Worm (Caenorhabditis elegans) whole organism, late embryonic: ENCODE data around the gene spp-21.

Experiments
- F13H6.1 ChIP-seq: sonication (generic microtip); optimal IDR thresholded peaks from 2 replicates; lab custom pipeline; 2016; ENCODE audit warnings: missing genetic modification characterization, missing compliant biosample characterization
- K02D7.2 ChIP-seq: sonication (generic microtip); optimal IDR thresholded peaks from 2 replicates; lab custom pipeline; 2017; ENCODE audit warnings: mild to moderate bottlenecking, missing genetic modification characterization, missing compliant biosample characterization
- dve-1 ChIP-seq: sonication (generic microtip); optimal IDR thresholded peaks from 2 replicates; lab custom pipeline; 2017; ENCODE audit warnings: antibody characterized with exemption, mild to moderate bottlenecking, missing genetic modification characterization, missing compliant biosample characterization
- ets-4 ChIP-seq: sonication (generic microtip); optimal IDR thresholded peaks from 2 replicates; lab custom pipeline; 2016; ENCODE audit warnings: missing genetic modification characterization, missing compliant biosample characterization
- fkh-10 ChIP-seq: fragments of 150-350 bp; optimal IDR thresholded peaks from 2 replicates; lab custom pipeline; 2014; ENCODE audit warnings: missing biosample characterization, missing genetic modification reagents, missing genetic modification characterization
- nfya-1 ChIP-seq: sonication (generic microtip); optimal IDR thresholded peaks from 2 replicates; lab custom pipeline; 2017; ENCODE audit warnings: missing genetic modification characterization, mild to moderate bottlenecking, missing compliant biosample characterization, antibody characterized with exemption, moderate library complexity
- nhr-11 ChIP-seq: fragments of 150-350 bp; optimal IDR thresholded peaks from 2 replicates; lab custom pipeline; 2014; ENCODE audit warnings: missing biosample characterization, missing genetic modification characterization
- tbx-7 ChIP-seq: sonication (generic microtip); optimal IDR thresholded peaks from 2 replicates; lab custom pipeline; 2016; ENCODE audit warnings: missing genotype, missing genetic modification characterization, missing compliant biosample characterization
- unc-42 ChIP-seq: sonication (generic microtip); optimal IDR thresholded peaks from 2 replicates; lab custom pipeline; 2016; ENCODE audit warnings: missing genotype, missing genetic modification characterization, missing compliant biosample characterization
- unc-55 ChIP-seq: sonication (generic microtip); optimal IDR thresholded peaks from 2 replicates; lab custom pipeline; 2017; ENCODE audit warnings: missing biosample characterization, missing genetic modification reagents, missing genetic modification characterization

DNA sequence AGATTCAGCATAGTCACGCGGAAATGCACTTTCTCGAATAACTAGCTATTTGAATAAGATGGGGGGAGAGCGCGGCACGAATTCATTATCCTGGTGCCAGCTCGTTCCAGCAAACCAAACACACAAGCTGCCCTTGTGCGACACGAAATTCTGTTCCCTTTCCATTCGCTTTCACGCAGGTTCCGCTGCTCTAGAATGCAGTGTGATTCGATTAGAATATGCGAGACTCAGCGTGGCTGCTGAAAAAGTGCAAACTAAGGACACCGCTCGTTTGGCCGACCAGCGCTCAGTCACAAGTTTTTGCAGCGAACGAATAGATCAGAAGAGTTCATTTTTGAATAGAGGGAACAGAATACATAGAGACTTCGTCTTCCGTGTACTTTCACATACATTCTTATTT, 7.8 kb upstream of the spp-21 start:
- TF ChIP-seq K02D7.2 (tag; lab: Kevin White, UChicago) (no peak), fkh-10 (GFP tag; lab: Kevin White, UChicago) (no peak), dve-1 (tag; lab: Kevin White, UChicago) (no peak), tbx-7 (tag; lab: Kevin White, UChicago) (no peak), nhr-11 (tag; lab: Kevin White, UChicago) (no peak), unc-42 (tag; lab: Kevin White, UChicago) (no peak), unc-55 (GFP tag; lab: Kevin White, UChicago) (no peak), ets-4 (tag; lab: Kevin White, UChicago) (no peak), F13H6.1 (tag; lab: Kevin White, UChicago) (no peak), nfya-1 (tag; lab: Kevin White, UChicago) (no peak)
